Fruit fly (Drosophila melanogaster): ENCODE data around the gene rtet.

The rtet gene

dm6 chr3R:21064000-21064924, 44.0 kb upstream of the rtet start, which contains the start of gene Cortactin (continued):
- TF ChIP-seq Camta (GFP tag; optimal IDR thresholded peaks at IDR 0.05) (no peak), CG3995 (GFP tag; optimal IDR thresholded peaks at IDR 0.05) (peak; percentile 90), sim (GFP tag; IDR thresholded peaks at IDR 0.05) (no peak), bcd (GFP tag; optimal IDR thresholded peaks at IDR 0.05) (no peak), Chrac-16 (GFP tag; optimal IDR thresholded peaks at IDR 0.05) (no peak), CG10462 (GFP tag; optimal IDR thresholded peaks at IDR 0.05) (no peak), CG10431 (GFP tag; optimal IDR thresholded peaks at IDR 0.05) (no peak), hkb (optimal IDR thresholded peaks at IDR 0.05) (no peak), hkb (GFP tag; IDR thresholded peaks at IDR 0.05) (no peak), CG15696 (tag; optimal IDR thresholded peaks at IDR 0.05) (no peak), Aef1 (GFP tag; IDR thresholded peaks at IDR 0.05) (no peak), CG4424 (GFP tag; optimal IDR thresholded peaks at IDR 0.05) (no peak), ro (GFP tag; IDR thresholded peaks at IDR 0.05) (no peak), ERR (GFP tag; optimal IDR thresholded peaks at IDR 0.05) (no peak), CG11560 (tag; IDR thresholded peaks at IDR 0.05) (peak; percentile 100), Hey (tag; optimal IDR thresholded peaks at IDR 0.05) (no peak), her (GFP tag; optimal IDR thresholded peaks at IDR 0.05) (no peak), CG16813 (GFP tag; IDR thresholded peaks at IDR 0.05; ENCODE audit: partially characterized antibody) (peak; percentile 92), Hr3 (GFP tag; optimal IDR thresholded peaks at IDR 0.05) (peak; percentile 5), D19B (GFP tag; optimal IDR thresholded peaks at IDR 0.05) (no peak), CG33557 (GFP tag; optimal IDR thresholded peaks at IDR 0.05) (no peak), CG4328 (GFP tag; optimal IDR thresholded peaks at IDR 0.05) (no peak), CG6791 (GFP tag; IDR thresholded peaks at IDR 0.05; ENCODE audit: partially characterized antibody) (peak; percentile 94), ato (GFP tag; IDR thresholded peaks at IDR 0.05; ENCODE audit: partially characterized antibody) (peak; percentile 90), CG43689 (GFP tag; IDR thresholded peaks at IDR 0.05) (no peak), CG12744 (GFP tag; optimal IDR thresholded peaks at IDR 0.05) (no peak), CG7839 (tag; optimal IDR thresholded peaks at IDR 0.05) (no peak), CG1792 (GFP tag; optimal IDR thresholded peaks at IDR 0.05) (no peak), Vsx1 (GFP tag; optimal IDR thresholded peaks at IDR 0.05) (no peak), sr (GFP tag; IDR thresholded peaks at IDR 0.05) (no peak), CG11085 (GFP tag; IDR thresholded peaks at IDR 0.05) (no peak), bowl (GFP tag; IDR thresholded peaks at IDR 0.05) (no peak), Ets65A (GFP tag) (peak; percentile 43), CG10654 (GFP tag; optimal IDR thresholded peaks at IDR 0.05) (no peak), Lpt (GFP tag; optimal IDR thresholded peaks at IDR 0.05) (no peak), CG10979 (tag; optimal IDR thresholded peaks at IDR 0.05) (no peak), HmgZ (tag; optimal IDR thresholded peaks at IDR 0.05) (peak; percentile 57), Scr (GFP tag; IDR thresholded peaks at IDR 0.05; ENCODE audit: partially characterized antibody) (peak; percentile 87), CG4360 (GFP tag; IDR thresholded peaks at IDR 0.05) (no peak), Kr (GFP tag; optimal IDR thresholded peaks at IDR 0.05) (peak; percentile 87), CrebB (tag; optimal IDR thresholded peaks at IDR 0.05) (no peak), CG14710 (tag; optimal IDR thresholded peaks at IDR 0.05) (peak; percentile 11), HLHmδ (GFP tag; optimal IDR thresholded peaks at IDR 0.05) (no peak), trh (GFP tag; optimal IDR thresholded peaks at IDR 0.05) (no peak), CG12071 (GFP tag; optimal IDR thresholded peaks at IDR 0.05) (no peak), nau (GFP tag; optimal IDR thresholded peaks at IDR 0.05) (no peak), usp (GFP tag; optimal IDR thresholded peaks at IDR 0.05) (no peak), slbo (GFP tag; IDR thresholded peaks at IDR 0.05) (0 out of 2 replicates have a peak, but pooled peaks have one; percentile 4), Dll (GFP tag; IDR thresholded peaks at IDR 0.05; ENCODE audit: partially characterized antibody) (peak; percentile 96), Gug (GFP tag; IDR thresholded peaks at IDR 0.05) (peak; percentile 14; the same call in 1 of the 4 replicates)
